Worm (Caenorhabditis elegans) whole organism, L3 larva: ENCODE measurements around the gene T01D3.3.

Experiments
- R02D3.7 ChIP-seq: fragments of 150-350 bp; optimal IDR thresholded peaks from 2 replicates; lab custom pipeline; 2014; ENCODE audit warnings: missing biosample characterization, missing genetic modification characterization
- ZK546.5 ChIP-seq: sonication (generic microtip); optimal IDR thresholded peaks from 2 replicates; lab custom pipeline; 2017; ENCODE audit warnings: missing biosample characterization, missing genetic modification characterization
- aly-2 ChIP-seq: fragments of 150-350 bp; optimal IDR thresholded peaks from 2 replicates; lab custom pipeline; 2014; ENCODE audit warnings: missing biosample characterization, missing genetic modification characterization
- ama-1 ChIP-seq: fragments of 150-350 bp; optimal IDR thresholded peaks from 2 replicates; lab custom pipeline; 2018
- ceh-16 ChIP-seq: sonication (generic microtip); optimal IDR thresholded peaks from 2 replicates; lab custom pipeline; 2017; ENCODE audit warnings: missing biosample characterization, missing genetic modification characterization
- ceh-28 ChIP-seq: fragments of 150-350 bp; optimal IDR thresholded peaks from 2 replicates; lab custom pipeline; 2014; ENCODE audit warnings: missing biosample characterization, missing genetic modification reagents, missing genetic modification characterization
- ceh-82 ChIP-seq: fragments of 150-350 bp; optimal IDR thresholded peaks from 2 replicates; lab custom pipeline; 2014; ENCODE audit warnings: missing biosample characterization, missing genetic modification characterization
- ceh-9 ChIP-seq: sonication (generic microtip); optimal IDR thresholded peaks from 2 replicates; lab custom pipeline; 2018; ENCODE audit warnings: missing biosample characterization, missing genetic modification characterization
- daf-12 ChIP-seq: fragments of 150-350 bp; optimal IDR thresholded peaks from 2 replicates; lab custom pipeline; 2014; ENCODE audit warnings: missing biosample characterization, missing genetic modification reagents, missing genetic modification characterization
- egl-27 ChIP-seq: sonication (generic microtip); optimal IDR thresholded peaks from 4 replicates; lab custom pipeline; 2017; ENCODE audit warnings: missing biosample characterization, missing genetic modification reagents, missing genetic modification characterization
- egl-5 ChIP-seq: fragments of 150-350 bp; optimal IDR thresholded peaks from 2 replicates; lab custom pipeline; 2017; ENCODE audit warnings: missing biosample characterization, missing genetic modification reagents, missing genetic modification characterization, inconsistent platforms
- elt-1 ChIP-seq: fragments of 150-350 bp; optimal IDR thresholded peaks from 2 replicates; lab custom pipeline; 2014; ENCODE audit warnings: missing biosample characterization, missing genetic modification characterization
- elt-2 ChIP-seq: sonication (generic microtip); optimal IDR thresholded peaks from 2 replicates; lab custom pipeline; 2016; ENCODE audit warnings: missing genetic modification reagents, mild to moderate bottlenecking, missing genetic modification characterization, missing compliant biosample characterization
- elt-3 ChIP-seq, 3 experiments: fragments of 150-350 bp in 1 of 3; sonication (generic microtip) in 2 of 3; optimal IDR thresholded peaks; 2 replicates in 2 of 3; 4 replicates in 1 of 3; lab custom pipeline; 2014 to 2017; ENCODE audit warnings: missing biosample characterization in 3 of 3, missing genetic modification characterization in 3 of 3
- eor-1 ChIP-seq, 2 experiments: fragments of 150-350 bp; optimal IDR thresholded peaks; 2 replicates each; lab custom pipeline; 2014 to 2018; ENCODE audit warnings: missing biosample characterization in 2 of 2, missing genetic modification characterization in 2 of 2
- fkh-10 ChIP-seq: sonication (generic microtip); optimal IDR thresholded peaks from 2 replicates; lab custom pipeline; 2017; ENCODE audit warnings: missing biosample characterization, missing genetic modification reagents, missing genetic modification characterization
- fkh-2 ChIP-seq: fragments of 150-350 bp; optimal IDR thresholded peaks from 2 replicates; lab custom pipeline; 2014; ENCODE audit warnings: missing biosample characterization, missing genetic modification reagents, missing genetic modification characterization
- fos-1 ChIP-seq: fragments of 150-350 bp; optimal IDR thresholded peaks from 2 replicates; lab custom pipeline; 2014; ENCODE audit warnings: missing biosample characterization, missing genetic modification characterization
- hmg-11 ChIP-seq: sonication (generic microtip); optimal IDR thresholded peaks from 2 replicates; lab custom pipeline; 2016; ENCODE audit warnings: missing genetic modification characterization, missing compliant biosample characterization
- jun-1 ChIP-seq: fragments of 150-350 bp; optimal IDR thresholded peaks from 2 replicates; lab custom pipeline; 2014; ENCODE audit warnings: missing biosample characterization, missing genetic modification reagents, missing genetic modification characterization
- lin-15B ChIP-seq: fragments of 150-350 bp; optimal IDR thresholded peaks from 2 replicates; lab custom pipeline; 2014; ENCODE audit warnings: missing biosample characterization, missing genetic modification characterization
- lin-39 ChIP-seq: fragments of 150-350 bp; optimal IDR thresholded peaks from 2 replicates; lab custom pipeline; 2018; ENCODE audit warnings: missing biosample characterization, missing genetic modification reagents, missing genetic modification characterization
- lsy-12 ChIP-seq: sonication (generic microtip); optimal IDR thresholded peaks from 2 replicates; lab custom pipeline; 2016; ENCODE audit warnings: mild to moderate bottlenecking, missing genetic modification characterization, missing compliant biosample characterization
- mdl-1 ChIP-seq: fragments of 150-350 bp; optimal IDR thresholded peaks from 2 replicates; lab custom pipeline; 2014; ENCODE audit warnings: missing biosample characterization, missing genetic modification characterization
- mml-1 ChIP-seq: fragments of 150-350 bp; sonication (generic microtip); optimal IDR thresholded peaks from 3 replicates; lab custom pipeline; 2014; ENCODE audit warnings: missing biosample characterization, missing genetic modification characterization
- nfya-1 ChIP-seq: sonication (generic microtip); optimal IDR thresholded peaks from 2 replicates; lab custom pipeline; 2017; ENCODE audit warnings: missing genetic modification characterization, mild to moderate bottlenecking, missing compliant biosample characterization, antibody characterized with exemption, moderate library complexity; ENCODE audit not compliant: insufficient read depth
- nhr-11 ChIP-seq: fragments of 150-350 bp; optimal IDR thresholded peaks from 2 replicates; lab custom pipeline; 2014; ENCODE audit warnings: missing biosample characterization, missing genetic modification characterization
- nhr-12 ChIP-seq: fragments of 150-350 bp; optimal IDR thresholded peaks from 2 replicates; lab custom pipeline; 2014; ENCODE audit warnings: missing biosample characterization, missing genetic modification characterization
- nhr-23 ChIP-seq: fragments of 150-350 bp; optimal IDR thresholded peaks from 2 replicates; lab custom pipeline; 2014; ENCODE audit warnings: missing biosample characterization, missing genetic modification reagents, missing genetic modification characterization
- nhr-237 ChIP-seq: fragments of 150-350 bp; optimal IDR thresholded peaks from 2 replicates; lab custom pipeline; 2014; ENCODE audit warnings: missing biosample characterization, missing genetic modification characterization
- nhr-25 ChIP-seq: sonication (generic microtip); optimal IDR thresholded peaks from 2 replicates; lab custom pipeline; 2017; ENCODE audit warnings: missing biosample characterization, missing genetic modification characterization
- nhr-28 ChIP-seq: fragments of 150-350 bp; optimal IDR thresholded peaks from 2 replicates; lab custom pipeline; 2014; ENCODE audit warnings: missing biosample characterization, missing genetic modification characterization
- nhr-43 ChIP-seq: sonication (generic microtip); optimal IDR thresholded peaks from 2 replicates; lab custom pipeline; 2016; ENCODE audit warnings: mild to moderate bottlenecking, missing genetic modification characterization, missing compliant biosample characterization; ENCODE audit not compliant: poor library complexity, severe bottlenecking
- nhr-67 ChIP-seq: fragments of 150-350 bp; optimal IDR thresholded peaks from 2 replicates; lab custom pipeline; 2014; ENCODE audit warnings: missing biosample characterization, missing genetic modification characterization
- nhr-76 ChIP-seq: fragments of 150-350 bp; sonication (generic microtip); optimal IDR thresholded peaks from 5 replicates; lab custom pipeline; 2014; ENCODE audit warnings: missing biosample characterization, missing genetic modification characterization
- nhr-77 ChIP-seq: fragments of 150-350 bp; optimal IDR thresholded peaks from 2 replicates; lab custom pipeline; 2014; ENCODE audit warnings: missing biosample characterization, missing genetic modification characterization
- pha-4 ChIP-seq: fragments of 150-350 bp; optimal IDR thresholded peaks from 2 replicates; lab custom pipeline; 2014; ENCODE audit warnings: missing biosample characterization, missing genetic modification reagents, missing genetic modification characterization
- pqm-1 ChIP-seq: fragments of 150-350 bp; optimal IDR thresholded peaks from 2 replicates; lab custom pipeline; 2017; ENCODE audit warnings: missing biosample characterization, missing genetic modification characterization, inconsistent platforms
- sea-2 ChIP-seq: fragments of 150-350 bp; sonication (generic microtip); optimal IDR thresholded peaks from 4 replicates; lab custom pipeline; 2014; ENCODE audit warnings: missing biosample characterization, missing genetic modification reagents, missing genetic modification characterization
- skn-1 ChIP-seq: fragments of 150-350 bp; optimal IDR thresholded peaks from 2 replicates; lab custom pipeline; 2014; ENCODE audit warnings: missing biosample characterization, missing genetic modification characterization
- snpc-4 ChIP-seq: fragments of 150-350 bp; optimal IDR thresholded peaks from 2 replicates; lab custom pipeline; 2014; ENCODE audit warnings: missing biosample characterization, missing genetic modification characterization
- tbx-2 ChIP-seq: sonication (generic microtip); optimal IDR thresholded peaks from 2 replicates; lab custom pipeline; 2016; ENCODE audit warnings: mild to moderate bottlenecking, missing genetic modification characterization, missing compliant biosample characterization
- unc-39 ChIP-seq: sonication (generic microtip); optimal IDR thresholded peaks from 4 replicates; lab custom pipeline; 2017; ENCODE audit warnings: missing biosample characterization, missing genetic modification characterization
- unc-62 ChIP-seq: fragments of 150-350 bp; sonication (generic microtip); optimal IDR thresholded peaks from 4 replicates; lab custom pipeline; 2014; ENCODE audit warnings: missing biosample characterization, missing genetic modification reagents, missing genetic modification characterization
- zag-1 ChIP-seq: fragments of 150-350 bp; optimal IDR thresholded peaks from 2 replicates; lab custom pipeline; 2014; ENCODE audit warnings: missing biosample characterization, missing genetic modification characterization
- ztf-11 ChIP-seq: fragments of 150-350 bp; optimal IDR thresholded peaks from 2 replicates; lab custom pipeline; 2014; ENCODE audit warnings: missing biosample characterization, missing genetic modification characterization
- ztf-4 ChIP-seq: fragments of 150-350 bp; optimal IDR thresholded peaks from 2 replicates; lab custom pipeline; 2014; ENCODE audit warnings: missing biosample characterization, missing genetic modification characterization

T01D3.3 gene

ce11 chrV:13657841-13658338 is 46.2 kb upstream of the T01D3.3 start:
- no peak for TF ChIP-seq pqm-1 (tag; lab: Kevin White, UChicago)
- peak; percentile 72 for TF ChIP-seq lin-39 (tag; lab: Kevin White, UChicago)
- no peak for TF ChIP-seq mdl-1 (tag; lab: Kevin White, UChicago)
- no peak for TF ChIP-seq skn-1 (tag; lab: Kevin White, UChicago)
- TF ChIP-seq eor-1 (tag; optimal IDR thresholded peaks at IDR 0.05; lab: Kevin White, UChicago), result no peak
- peak; percentile 54 for TF ChIP-seq ama-1 (lab: Kevin White, UChicago)
- peak; percentile 36 for TF ChIP-seq nhr-43
- no peak for TF ChIP-seq ceh-9 (tag; lab: Kevin White, UChicago)

- TF ChIP-seq ceh-82 (tag; lab: Kevin White, UChicago) (no peak), eor-1 (tag; optimal IDR thresholded peaks at IDR 0.05; lab: Kevin White, UChicago) (no peak), nhr-11 (tag; lab: Kevin White, UChicago) (no peak), skn-1 (tag; lab: Kevin White, UChicago) (no peak), ztf-11 (tag; lab: Kevin White, UChicago) (no peak), ceh-16 (no peak), nhr-12 (no peak), lin-39 (tag; lab: Kevin White, UChicago) (peak; percentile 6), sea-2 (GFP tag; lab: Kevin White, UChicago) (no peak), daf-12 (no peak), nfya-1 (peak; percentile 67), mdl-1 (tag; lab: Kevin White, UChicago) (peak; percentile 94), ceh-9 (tag; lab: Kevin White, UChicago) (no peak), fkh-2 (tag; lab: Kevin White, UChicago) (no peak), lsy-12 (tag; lab: Kevin White, UChicago) (peak; percentile 89), nhr-28 (tag; lab: Kevin White, UChicago) (no peak), elt-1 (peak; percentile 58), zag-1 (tag; lab: Kevin White, UChicago) (no peak), nhr-23 (peak; percentile 95), ceh-28 (tag; lab: Kevin White, UChicago) (no peak), nhr-77 (tag; lab: Kevin White, UChicago) (no peak), ztf-4 (tag; lab: Kevin White, UChicago) (peak; percentile 33), nhr-76 (tag; lab: Kevin White, UChicago) (no peak), egl-5 (peak; percentile 87), jun-1 (tag; lab: Kevin White, UChicago) (peak; percentile 88), lin-15B (tag; lab: Kevin White, UChicago) (peak; percentile 59), mml-1 (tag; lab: Kevin White, UChicago) (no peak), hmg-11 (tag; lab: Kevin White, UChicago) (no peak), R02D3.7 (tag; lab: Kevin White, UChicago) (peak; percentile 10), unc-62 (GFP tag; lab: Kevin White, UChicago) (no peak), nhr-67 (tag; lab: Kevin White, UChicago) (no peak), nhr-25 (tag; lab: Kevin White, UChicago) (peak; percentile 95), egl-27 (tag; lab: Kevin White, UChicago) (no peak), fkh-10 (GFP tag; lab: Kevin White, UChicago) (no peak), unc-39 (tag; lab: Kevin White, UChicago) (no peak), fos-1 (tag; lab: Kevin White, UChicago) (no peak), pha-4 (tag; lab: Kevin White, UChicago) (peak; percentile 86), aly-2 (no peak), pqm-1 (tag; lab: Kevin White, UChicago) (peak; percentile 75), nhr-237 (tag; lab: Kevin White, UChicago) (no peak), nhr-43 (peak; percentile 98), snpc-4 (tag; lab: Kevin White, UChicago) (peak; percentile 59), tbx-2 (tag; lab: Kevin White, UChicago) (peak; percentile 86), elt-2 (peak; percentile 96), ZK546.5 (tag; lab: Kevin White, UChicago) (no peak), ama-1 (lab: Kevin White, UChicago) (peak; percentile 45), elt-3 (tag; optimal IDR thresholded peaks at IDR 0.05; lab: Kevin White, UChicago) (peak in 1 of 3 experiments; percentile 67)
- TF ChIP-seq, all 47 proteins: peak for 20
These were observed 45.5 kb upstream of the T01D3.3 start for ce11 chrV:13658577-13658976.
